Worm (Caenorhabditis elegans) whole organism, young adult: Measurements from ENCODE around the gene C25E10.8.

Source experiments
- B0035.1 ChIP-seq: sonication (generic microtip); optimal IDR thresholded peaks from 2 replicates; lab custom pipeline; 2016; ENCODE audit warnings: missing genetic modification characterization, mild to moderate bottlenecking, missing compliant biosample characterization, missing genotype, missing genetic modification reagents
- B0336.3 ChIP-seq: fragments of 200-800 bp; sonication (Bioruptor generic); IDR thresholded peaks from 2 replicates; pipeline ENCODE4 v1.3.6; 2022; ENCODE audit warnings: missing genetic modification characterization, missing compliant biosample characterization
- F10E7.11 ChIP-seq: sonication (generic microtip); optimal IDR thresholded peaks from 2 replicates; lab custom pipeline; 2017; ENCODE audit warnings: mild to moderate bottlenecking, missing genetic modification characterization, moderate library complexity, missing compliant biosample characterization
- F23B12.7 ChIP-seq: sonication (generic microtip); optimal IDR thresholded peaks from 2 replicates; lab custom pipeline; 2017; ENCODE audit warnings: missing genetic modification characterization, mild to moderate bottlenecking, missing compliant biosample characterization, antibody characterized with exemption, moderate library complexity; ENCODE audit not compliant: insufficient read depth
- F49E8.2 ChIP-seq: sonication (generic microtip); optimal IDR thresholded peaks from 3 replicates; lab custom pipeline; 2017; ENCODE audit warnings: missing genetic modification characterization, mild to moderate bottlenecking, missing compliant biosample characterization, antibody characterized with exemption, moderate library complexity; ENCODE audit not compliant: insufficient read depth
- K11D2.4 ChIP-seq: fragments of 200-800 bp; sonication (Bioruptor generic); IDR thresholded peaks from 2 replicates; pipeline ENCODE4 v1.3.6; 2022; ENCODE audit warnings: missing genetic modification reagents, missing genetic modification characterization, missing compliant biosample characterization
- Y53G8AR.9 ChIP-seq: fragments of 200-800 bp; sonication (Bioruptor generic); conservative IDR thresholded peaks from 2 replicates; pipeline ENCODE4 v1.3.6; 2022; ENCODE audit warnings: missing genetic modification reagents, missing genetic modification characterization, missing compliant biosample characterization
- Y67H2A.10 ChIP-seq: fragments of 200-800 bp; sonication (Bioruptor generic); conservative IDR thresholded peaks from 2 replicates; pipeline ENCODE4 v1.3.6; 2022; ENCODE audit warnings: missing genetic modification reagents, missing genetic modification characterization, missing compliant biosample characterization
- Y95B8A.8 ChIP-seq: fragments of 200-800 bp; sonication (Bioruptor generic); IDR thresholded peaks from 2 replicates; pipeline ENCODE4 v1.3.6; 2022; ENCODE audit warnings: missing genetic modification reagents, missing genetic modification characterization, missing compliant biosample characterization
- aptf-2 ChIP-seq: fragments of 200-800 bp; sonication (Bioruptor generic); conservative IDR thresholded peaks from 2 replicates; pipeline ENCODE4 v1.3.6; 2022; ENCODE audit warnings: missing genetic modification reagents, missing genetic modification characterization, missing compliant biosample characterization
- aptf-3 ChIP-seq: fragments of 200-800 bp; sonication (Bioruptor generic); IDR thresholded peaks from 2 replicates; pipeline ENCODE4 v1.3.6; 2022; ENCODE audit warnings: missing genetic modification characterization, missing compliant biosample characterization
- atf-7 ChIP-seq: sonication (generic microtip); optimal IDR thresholded peaks from 2 replicates; lab custom pipeline; 2017; ENCODE audit warnings: mild to moderate bottlenecking, missing genetic modification characterization, missing compliant biosample characterization
- attf-5 ChIP-seq: fragments of 200-800 bp; sonication (Bioruptor generic); optimal IDR thresholded peaks from 2 replicates; lab custom pipeline; 2018; ENCODE audit warnings: mild to moderate bottlenecking, missing genetic modification characterization, missing compliant biosample characterization
- bed-1 ChIP-seq: fragments of 200-800 bp; sonication (Bioruptor generic); IDR thresholded peaks from 2 replicates; pipeline ENCODE4 v1.3.6; 2022; ENCODE audit warnings: missing genetic modification reagents, missing genetic modification characterization, missing compliant biosample characterization
- ceh-100 ChIP-seq: fragments of 200-800 bp; sonication (Bioruptor generic); IDR thresholded peaks from 2 replicates; pipeline ENCODE4 v1.3.6; 2022; ENCODE audit warnings: missing genetic modification reagents, missing genetic modification characterization, missing compliant biosample characterization
- ceh-27 ChIP-seq: fragments of 200-800 bp; sonication (Bioruptor generic); optimal IDR thresholded peaks from 2 replicates; lab custom pipeline; 2018; ENCODE audit warnings: mild to moderate bottlenecking, missing genetic modification characterization, moderate library complexity, missing compliant biosample characterization
- ceh-79 ChIP-seq: sonication (generic microtip); optimal IDR thresholded peaks from 2 replicates; lab custom pipeline; 2017; ENCODE audit warnings: mild to moderate bottlenecking, missing genetic modification characterization, missing compliant biosample characterization
- die-1 ChIP-seq: sonication (generic microtip); optimal IDR thresholded peaks from 2 replicates; lab custom pipeline; 2016; ENCODE audit warnings: missing genotype, mild to moderate bottlenecking, missing genetic modification characterization, missing compliant biosample characterization
- egl-18 ChIP-seq: fragments of 200-800 bp; sonication (Bioruptor generic); IDR thresholded peaks from 2 replicates; pipeline ENCODE4 v1.3.6; 2022; ENCODE audit warnings: missing genetic modification reagents, missing genetic modification characterization, missing compliant biosample characterization
- egrh-3 ChIP-seq: fragments of 200-800 bp; sonication (Bioruptor generic); IDR thresholded peaks from 2 replicates; pipeline ENCODE4 v1.3.6; 2022; ENCODE audit warnings: missing genetic modification reagents, missing genetic modification characterization, missing compliant biosample characterization
- gei-17 ChIP-seq: fragments of 200-800 bp; sonication (Bioruptor generic); optimal IDR thresholded peaks from 2 replicates; lab custom pipeline; 2018; ENCODE audit warnings: mild to moderate bottlenecking, missing genetic modification characterization, missing compliant biosample characterization
- hmg-1.2 ChIP-seq: fragments of 200-800 bp; sonication (Bioruptor generic); IDR thresholded peaks from 2 replicates; pipeline ENCODE4 v1.3.6; 2022; ENCODE audit warnings: missing genetic modification reagents, missing genetic modification characterization, missing compliant biosample characterization
- let-607 ChIP-seq, 2 experiments: fragments of 200-800 bp in 1 of 2; sonication (Bioruptor generic) in 1 of 2; sonication (generic microtip) in 1 of 2; optimal IDR thresholded peaks; 2 replicates each; lab custom pipeline; 2016 to 2018; ENCODE audit warnings: mild to moderate bottlenecking in 2 of 2, missing compliant biosample characterization in 2 of 2, missing genetic modification characterization in 2 of 2, moderate library complexity in 2 of 2, missing genotype in 1 of 2
- lin-26 ChIP-seq: fragments of 200-800 bp; sonication (Bioruptor generic); IDR thresholded peaks from 2 replicates; pipeline ENCODE4 v1.3.6; 2022; ENCODE audit warnings: missing genetic modification reagents, missing genetic modification characterization, missing compliant biosample characterization
- lin-54 ChIP-seq: fragments of 200-800 bp; sonication (Bioruptor generic); optimal IDR thresholded peaks from 2 replicates; lab custom pipeline; 2018; ENCODE audit warnings: mild to moderate bottlenecking, missing genetic modification characterization, missing compliant biosample characterization
- lir-1 ChIP-seq: fragments of 200-800 bp; sonication (Bioruptor generic); conservative IDR thresholded peaks from 2 replicates; pipeline ENCODE4 v1.3.6; 2022; ENCODE audit warnings: missing genetic modification reagents, missing genetic modification characterization, missing compliant biosample characterization
- lsy-27 ChIP-seq: sonication (generic microtip); optimal IDR thresholded peaks from 2 replicates; lab custom pipeline; 2017; ENCODE audit warnings: missing genetic modification characterization, mild to moderate bottlenecking, missing compliant biosample characterization, antibody characterized with exemption, missing genotype, borderline replicate concordance; ENCODE audit not compliant: insufficient read depth
- madf-10 ChIP-seq: sonication (generic microtip); optimal IDR thresholded peaks from 2 replicates; lab custom pipeline; 2016; ENCODE audit warnings: mild to moderate bottlenecking, missing genetic modification characterization, missing compliant biosample characterization
- mes-4 ChIP-seq: sonication (generic microtip); optimal IDR thresholded peaks from 2 replicates; lab custom pipeline; 2016; ENCODE audit warnings: missing genotype, missing genetic modification characterization, missing compliant biosample characterization
- mxl-1 ChIP-seq: sonication (generic microtip); optimal IDR thresholded peaks from 2 replicates; lab custom pipeline; 2016; ENCODE audit warnings: missing genetic modification characterization, missing compliant biosample characterization
- nfyb-1 ChIP-seq: fragments of 200-800 bp; sonication (Bioruptor generic); IDR thresholded peaks from 2 replicates; pipeline ENCODE4 v1.3.6; 2022; ENCODE audit warnings: missing genetic modification reagents, missing genetic modification characterization, missing compliant biosample characterization
- nhr-27 ChIP-seq: fragments of 200-800 bp; sonication (Bioruptor generic); optimal IDR thresholded peaks from 2 replicates; lab custom pipeline; 2018; ENCODE audit warnings: mild to moderate bottlenecking, missing genetic modification characterization, moderate library complexity, missing compliant biosample characterization
- nhr-80 ChIP-seq: sonication (generic microtip); optimal IDR thresholded peaks from 2 replicates; lab custom pipeline; 2016; ENCODE audit warnings: missing genetic modification characterization, missing compliant biosample characterization
- pha-4 ChIP-seq: fragments of 150-350 bp; sonication (generic microtip); optimal IDR thresholded peaks from 2 replicates; lab custom pipeline; 2014; ENCODE audit warnings: missing biosample characterization, missing genetic modification reagents, missing genetic modification characterization
- rcor-1 ChIP-seq: fragments of 200-800 bp; sonication (Bioruptor generic); IDR thresholded peaks from 2 replicates; pipeline ENCODE4 v1.3.6; 2022; ENCODE audit warnings: missing genetic modification reagents, missing genetic modification characterization, missing compliant biosample characterization
- repo-1 ChIP-seq: sonication (generic microtip); optimal IDR thresholded peaks from 2 replicates; lab custom pipeline; 2017; ENCODE audit warnings: mild to moderate bottlenecking, missing genetic modification characterization, missing compliant biosample characterization
- sptf-2 ChIP-seq: fragments of 200-800 bp; sonication (Bioruptor generic); optimal IDR thresholded peaks from 2 replicates; lab custom pipeline; 2018; ENCODE audit warnings: mild to moderate bottlenecking, missing genetic modification characterization, missing compliant biosample characterization
- tbp1 ChIP-seq: fragments of 200-800 bp; sonication (Bioruptor generic); optimal IDR thresholded peaks from 2 replicates; lab custom pipeline; 2018; ENCODE audit warnings: mild to moderate bottlenecking, missing genetic modification characterization, missing compliant biosample characterization
- ztf-22 ChIP-seq: fragments of 200-800 bp; sonication (Bioruptor generic); optimal IDR thresholded peaks from 2 replicates; lab custom pipeline; 2018; ENCODE audit warnings: mild to moderate bottlenecking, missing genetic modification characterization, moderate library complexity, missing compliant biosample characterization
- ztf-25 ChIP-seq: fragments of 200-800 bp; sonication (Bioruptor generic); IDR thresholded peaks from 2 replicates; pipeline ENCODE4 v1.3.6; 2022; ENCODE audit warnings: missing genetic modification reagents, missing genetic modification characterization, missing compliant biosample characterization
- ztf-28 ChIP-seq: fragments of 200-800 bp; sonication (Bioruptor generic); IDR thresholded peaks from 2 replicates; pipeline ENCODE4 v1.3.6; 2022; ENCODE audit warnings: missing genetic modification reagents, missing genetic modification characterization, missing compliant biosample characterization
- ztf-6 ChIP-seq: fragments of 200-800 bp; sonication (Bioruptor generic); IDR thresholded peaks from 2 replicates; pipeline ENCODE4 v1.3.6; 2022; ENCODE audit warnings: missing genetic modification reagents, missing genetic modification characterization, missing compliant biosample characterization

The C25E10.8 gene

ce11 chrV:9095613-9096317, 41.9 kb upstream of the C25E10.8 start, which contains the start of gene F21C10.10 (continued):
- TF ChIP-seq lsy-27 (tag; lab: Kevin White, UChicago) (no peak), ceh-27 (GFP tag; lab: Kevin White, UChicago) (peak; percentile 80), Y95B8A.8 (no peak), aptf-2 (no peak), lin-26 (GFP tag; lab: Robert Waterston, UW) (peak; percentile 71; the same call in 1 of the 2 replicates), egrh-3 (GFP tag; lab: Robert Waterston, UW) (no peak), die-1 (tag; lab: Kevin White, UChicago) (peak; percentile 21), rcor-1 (GFP tag; lab: Robert Waterston, UW) (no peak), ztf-22 (GFP tag; lab: Kevin White, UChicago) (peak; percentile 60), lir-1 (no peak), Y67H2A.10 (no peak), nfyb-1 (GFP tag; lab: Robert Waterston, UW) (peak; percentile 75), K11D2.4 (GFP tag; lab: Robert Waterston, UW) (peak; percentile 80), nhr-80 (tag; lab: Kevin White, UChicago) (peak; percentile 81), ztf-6 (GFP tag; lab: Robert Waterston, UW) (peak; percentile 38; the same call in 1 of the 2 replicates), ztf-28 (GFP tag; lab: Robert Waterston, UW) (no peak), F49E8.2 (no peak), ceh-79 (tag; lab: Kevin White, UChicago) (no peak), atf-7 (tag; lab: Kevin White, UChicago) (peak; percentile 68), lin-54 (GFP tag; lab: Kevin White, UChicago) (peak; percentile 55), attf-5 (GFP tag; lab: Kevin White, UChicago) (peak; percentile 79), sptf-2 (GFP tag; lab: Kevin White, UChicago) (no peak), F10E7.11 (tag; lab: Kevin White, UChicago) (no peak), tbp1 (GFP tag; lab: Kevin White, UChicago) (peak; percentile 54), gei-17 (GFP tag; lab: Kevin White, UChicago) (peak; percentile 52), nhr-27 (tag; lab: Kevin White, UChicago) (no peak), F23B12.7 (peak; percentile 15), ztf-25 (no peak), B0336.3 (GFP tag; lab: Robert Waterston, UW) (peak; percentile 59; the same call in 1 of the 2 replicates), mxl-1 (tag; lab: Kevin White, UChicago) (no peak), madf-10 (tag; lab: Kevin White, UChicago) (peak; percentile 72), B0035.1 (tag; lab: Kevin White, UChicago) (no peak), bed-1 (GFP tag; lab: Robert Waterston, UW) (no peak), aptf-3 (no peak), mes-4 (no peak), pha-4 (peak; percentile 86), hmg-1.2 (GFP tag; lab: Robert Waterston, UW) (peak; percentile 90), egl-18 (GFP tag; lab: Robert Waterston, UW) (no peak), ceh-100 (no peak), let-607 (tag; optimal IDR thresholded peaks at IDR 0.05; lab: Kevin White, UChicago) (peak; percentile 18 to 50), repo-1 (no peak), Y53G8AR.9 (GFP tag; lab: Robert Waterston, UW) (peak; percentile 38; the same call in 1 of the 2 replicates)
